Fruit fly (Drosophila melanogaster) whole organism, pupa: Measurements from ENCODE around the gene CG6225.

Source experiments
- CG14655 ChIP-seq: fragments of 200-800 bp; sonication (Bioruptor generic); optimal IDR thresholded peaks from 3 replicates; lab custom pipeline; 2017; ENCODE audit warnings: mild to moderate bottlenecking, missing biosample characterization, missing genetic modification reagents, missing genetic modification characterization
- CG15710 ChIP-seq: fragments of 200-800 bp; sonication (Bioruptor generic); optimal IDR thresholded peaks from 2 replicates; lab custom pipeline; 2018; ENCODE audit warnings: missing biosample characterization, mild to moderate bottlenecking, missing genetic modification characterization, moderate library complexity
- CG17806 ChIP-seq: fragments of 200-800 bp; sonication (Bioruptor generic); optimal IDR thresholded peaks from 2 replicates; lab custom pipeline; 2018; ENCODE audit warnings: missing biosample characterization, mild to moderate bottlenecking, missing genetic modification characterization, moderate library complexity
- CG32121 ChIP-seq: fragments of 200-800 bp; sonication (Bioruptor generic); IDR thresholded peaks from 2 replicates; pipeline ENCODE4 v1.3.6; 2022; ENCODE audit warnings: missing biosample characterization, missing genetic modification characterization
- CG4496 ChIP-seq: fragments of 200-800 bp; sonication (Bioruptor generic); IDR thresholded peaks from 3 replicates; pipeline ENCODE4 v1.3.6; 2022; ENCODE audit warnings: missing biosample characterization, missing genetic modification characterization
- CG8159 ChIP-seq: fragments of 200-800 bp; sonication (Bioruptor generic); optimal IDR thresholded peaks from 3 replicates; lab custom pipeline; 2018; ENCODE audit warnings: missing biosample characterization, mild to moderate bottlenecking, missing genetic modification characterization, moderate library complexity
- CG8301 ChIP-seq: fragments of 200-800 bp; sonication (Bioruptor generic); optimal IDR thresholded peaks from 2 replicates; lab custom pipeline; 2018; ENCODE audit warnings: missing biosample characterization, mild to moderate bottlenecking, missing genetic modification characterization
- CG9948 ChIP-seq: fragments of 200-800 bp; sonication (Bioruptor generic); optimal IDR thresholded peaks from 2 replicates; lab custom pipeline; 2018; ENCODE audit warnings: missing biosample characterization, mild to moderate bottlenecking, missing genetic modification characterization, moderate library complexity
- D1 ChIP-seq: fragments of 200-800 bp; sonication (Bioruptor generic); optimal IDR thresholded peaks from 2 replicates; lab custom pipeline; 2018; ENCODE audit warnings: missing biosample characterization, mild to moderate bottlenecking, missing genetic modification characterization, moderate library complexity
- EcR ChIP-seq: fragments of 200-800 bp; sonication (Bioruptor generic); optimal IDR thresholded peaks from 3 replicates; lab custom pipeline; 2019; ENCODE audit warnings: missing biosample characterization, missing genetic modification characterization, mild to moderate bottlenecking, moderate library complexity, missing genetic modification reagents
- Ets98B ChIP-seq: fragments of 200-800 bp; sonication (Bioruptor generic); IDR thresholded peaks from 2 replicates; pipeline ENCODE4 v1.3.6; 2022; ENCODE audit warnings: missing biosample characterization, missing genetic modification characterization
- Pif1B ChIP-seq: fragments of 200-800 bp; sonication (Bioruptor generic); optimal IDR thresholded peaks from 3 replicates; lab custom pipeline; 2016; ENCODE audit warnings: missing biosample characterization, missing genetic modification characterization
- gl ChIP-seq: fragments of 200-800 bp; sonication (Bioruptor generic); optimal IDR thresholded peaks from 2 replicates; lab custom pipeline; 2018; ENCODE audit warnings: missing biosample characterization, mild to moderate bottlenecking, missing genetic modification characterization
- rn ChIP-seq: fragments of 200-800 bp; sonication (Bioruptor generic); IDR thresholded peaks from 2 replicates; pipeline ENCODE4 v1.3.6; 2022; ENCODE audit warnings: missing biosample characterization, missing genetic modification characterization

dm6 chr3R:12650537-12650936 is 3.8 kb upstream of the CG6225 start:
- TF ChIP-seq CG9948 (tag; lab: Kevin White, UChicago) (no peak), CG8301 (tag; lab: Kevin White, UChicago) (no peak), CG14655 (GFP tag; lab: Kevin White, UChicago) (no peak), CG32121 (GFP tag; lab: Robert Waterston, UW) (no peak), EcR (GFP tag; lab: Kevin White, UChicago) (no peak), CG8159 (no peak), gl (tag; lab: Kevin White, UChicago) (no peak), D1 (tag; lab: Kevin White, UChicago) (peak; percentile 29), Pif1B (no peak), CG17806 (no peak), Ets98B (GFP tag; lab: Robert Waterston, UW) (no peak), rn (GFP tag; lab: Robert Waterston, UW) (no peak), CG4496 (GFP tag; lab: Robert Waterston, UW) (no peak), CG15710 (tag; lab: Kevin White, UChicago) (no peak)
